Worm (Caenorhabditis elegans): Measurements from ENCODE around the gene F59B2.12.
"Not testable (repeated sequence)": the region's sequence is repeated elsewhere in the genome, so short reads cannot be mapped to it uniquely, and the experiment has no call there.

The F59B2.12 gene

ce11 chrIII:8988061-8988460 lies 29.3 kb upstream of the F59B2.12 start:
- TF ChIP-seq sea-1 (GFP tag; conservative IDR thresholded peaks at IDR 0.05) (no peak), tbx-37 (GFP tag; conservative IDR thresholded peaks at IDR 0.05) (no peak), pes-1 (GFP tag; IDR thresholded peaks at IDR 0.05) (no peak), ets-7 (tag; optimal IDR thresholded peaks at IDR 0.05) (no peak), scrt-1 (GFP tag; IDR thresholded peaks at IDR 0.05) (no peak), tbx-11 (GFP tag; IDR thresholded peaks at IDR 0.05) (no peak), aly-1 (tag; optimal IDR thresholded peaks at IDR 0.05) (no peak), B0310.2 (tag; optimal IDR thresholded peaks at IDR 0.05) (no peak), hmbx-1 (tag; optimal IDR thresholded peaks at IDR 0.05) (no peak), F13C5.2 (tag; optimal IDR thresholded peaks at IDR 0.05) (no peak), ama-1 (optimal IDR thresholded peaks at IDR 0.05) (no peak), ceh-13 (GFP tag; optimal IDR thresholded peaks at IDR 0.05) (no peak), tra-4 (tag; optimal IDR thresholded peaks at IDR 0.05) (no peak), ceh-36 (tag; optimal IDR thresholded peaks at IDR 0.05) (no peak)

- TF ChIP-seq aly-1 (tag; optimal IDR thresholded peaks at IDR 0.05) (no peak), scrt-1 (GFP tag; IDR thresholded peaks at IDR 0.05) (0 out of 2 replicates have a peak, but pooled peaks have one; percentile 30)
Measured at ce11 chrIII:8988544-8988943, 28.9 kb upstream of the F59B2.12 start.

ce11 chrIII:8989752-8990151 lies 27.6 kb upstream of the F59B2.12 start, which contains the start of gene R08D7.7:
R08D7.7 (plus strand) TSS chrIII:8990052.
- not testable (repeated sequence) for TF ChIP-seq hmg-4 (GFP tag; optimal IDR thresholded peaks at IDR 0.05); hmbx-1 (tag; optimal IDR thresholded peaks at IDR 0.05); ceh-36 (tag; optimal IDR thresholded peaks at IDR 0.05)

- no peak for TF ChIP-seq hmbx-1 (tag; optimal IDR thresholded peaks at IDR 0.05)
- TF ChIP-seq ceh-13 (GFP tag; optimal IDR thresholded peaks at IDR 0.05), result no peak
- TF ChIP-seq ama-1 (optimal IDR thresholded peaks at IDR 0.05), result no peak
- TF ChIP-seq ets-7 (tag; optimal IDR thresholded peaks at IDR 0.05), result no peak
- TF ChIP-seq tra-4 (tag; optimal IDR thresholded peaks at IDR 0.05), result no peak
- TF ChIP-seq hnd-1 (tag; optimal IDR thresholded peaks at IDR 0.05), result no peak
- TF ChIP-seq scrt-1 (GFP tag; IDR thresholded peaks at IDR 0.05), result no peak
- no peak for TF ChIP-seq pes-1 (GFP tag; IDR thresholded peaks at IDR 0.05)
- TF ChIP-seq tbx-37 (GFP tag; conservative IDR thresholded peaks at IDR 0.05), result no peak
- no peak for TF ChIP-seq flt-1 (GFP tag; IDR thresholded peaks at IDR 0.05)
- no peak for TF ChIP-seq hmg-4 (GFP tag; optimal IDR thresholded peaks at IDR 0.05)
- no peak for TF ChIP-seq tbx-11 (GFP tag; IDR thresholded peaks at IDR 0.05)
- TF ChIP-seq B0310.2 (tag; optimal IDR thresholded peaks at IDR 0.05), result no peak
- TF ChIP-seq sea-1 (GFP tag; conservative IDR thresholded peaks at IDR 0.05), result no peak
Measured at ce11 chrIII:8996686-8997085, 20.7 kb upstream of the F59B2.12 start, which contains the start of gene skat-1. skat-1 (minus strand) TSS chrIII:8996786.

ce11 chrIII:8997821-8998220 lies 19.6 kb upstream of the F59B2.12 start:
- no peak for TF ChIP-seq hmbx-1 (tag; optimal IDR thresholded peaks at IDR 0.05)
- TF ChIP-seq hnd-1 (tag; optimal IDR thresholded peaks at IDR 0.05), result no peak
- no peak for TF ChIP-seq ceh-36 (tag; optimal IDR thresholded peaks at IDR 0.05)
- TF ChIP-seq aly-1 (tag; optimal IDR thresholded peaks at IDR 0.05), result no peak
- no peak for TF ChIP-seq ama-1 (optimal IDR thresholded peaks at IDR 0.05)
- no peak for TF ChIP-seq hmg-4 (GFP tag; optimal IDR thresholded peaks at IDR 0.05)
- no peak for TF ChIP-seq tbx-11 (GFP tag; IDR thresholded peaks at IDR 0.05)
- TF ChIP-seq ceh-13 (GFP tag; optimal IDR thresholded peaks at IDR 0.05), result no peak
- no peak for TF ChIP-seq flt-1 (GFP tag; IDR thresholded peaks at IDR 0.05)
- TF ChIP-seq tbx-37 (GFP tag; conservative IDR thresholded peaks at IDR 0.05), result no peak
- TF ChIP-seq ets-7 (tag; optimal IDR thresholded peaks at IDR 0.05), result no peak
- no peak for TF ChIP-seq sea-1 (GFP tag; conservative IDR thresholded peaks at IDR 0.05)
- TF ChIP-seq pes-1 (GFP tag; IDR thresholded peaks at IDR 0.05), result no peak
- TF ChIP-seq scrt-1 (GFP tag; IDR thresholded peaks at IDR 0.05), result no peak
- no peak for TF ChIP-seq F13C5.2 (tag; optimal IDR thresholded peaks at IDR 0.05)

ce11 chrIII:8998884-8999283 lies 18.5 kb upstream of the F59B2.12 start:
- TF ChIP-seq hnd-1 (tag; optimal IDR thresholded peaks at IDR 0.05) (no peak), tra-4 (tag; optimal IDR thresholded peaks at IDR 0.05) (no peak), flt-1 (GFP tag; IDR thresholded peaks at IDR 0.05) (no peak), ceh-36 (tag; optimal IDR thresholded peaks at IDR 0.05) (no peak), ama-1 (optimal IDR thresholded peaks at IDR 0.05) (no peak), pes-1 (GFP tag; IDR thresholded peaks at IDR 0.05) (no peak), tbx-11 (GFP tag; IDR thresholded peaks at IDR 0.05) (no peak), scrt-1 (GFP tag; IDR thresholded peaks at IDR 0.05) (no peak), tbx-37 (GFP tag; conservative IDR thresholded peaks at IDR 0.05) (no peak), F13C5.2 (tag; optimal IDR thresholded peaks at IDR 0.05) (no peak), hmg-4 (GFP tag; optimal IDR thresholded peaks at IDR 0.05) (no peak), aly-1 (tag; optimal IDR thresholded peaks at IDR 0.05) (no peak), B0310.2 (tag; optimal IDR thresholded peaks at IDR 0.05) (no peak), hmbx-1 (tag; optimal IDR thresholded peaks at IDR 0.05) (no peak), ets-7 (tag; optimal IDR thresholded peaks at IDR 0.05) (no peak), ceh-13 (GFP tag; optimal IDR thresholded peaks at IDR 0.05) (no peak), sea-1 (GFP tag; conservative IDR thresholded peaks at IDR 0.05) (no peak)

ce11 chrIII:8999508-8999907 lies 17.9 kb upstream of the F59B2.12 start, which contains the start of gene F59B2.3:
F59B2.3 (minus strand) TSS chrIII:8999766.
- TF ChIP-seq tbx-11 (GFP tag; IDR thresholded peaks at IDR 0.05) (no peak), pes-1 (GFP tag; IDR thresholded peaks at IDR 0.05) (no peak), flt-1 (GFP tag; IDR thresholded peaks at IDR 0.05) (no peak), aly-1 (tag; optimal IDR thresholded peaks at IDR 0.05) (no peak)

ce11 chrIII:9001491-9001890 lies 15.9 kb upstream of the F59B2.12 start:
- no peak for TF ChIP-seq tra-4 (tag; optimal IDR thresholded peaks at IDR 0.05)
- TF ChIP-seq ama-1 (optimal IDR thresholded peaks at IDR 0.05), result no peak
- no peak for TF ChIP-seq scrt-1 (GFP tag; IDR thresholded peaks at IDR 0.05)
- no peak for TF ChIP-seq pes-1 (GFP tag; IDR thresholded peaks at IDR 0.05)
- TF ChIP-seq hnd-1 (tag; optimal IDR thresholded peaks at IDR 0.05), result no peak
- no peak for TF ChIP-seq ceh-13 (GFP tag; optimal IDR thresholded peaks at IDR 0.05)
- TF ChIP-seq F13C5.2 (tag; optimal IDR thresholded peaks at IDR 0.05), result no peak
- TF ChIP-seq tbx-11 (GFP tag; IDR thresholded peaks at IDR 0.05), result no peak
- TF ChIP-seq ets-7 (tag; optimal IDR thresholded peaks at IDR 0.05), result no peak
- TF ChIP-seq tbx-37 (GFP tag; conservative IDR thresholded peaks at IDR 0.05), result no peak
